Fruit fly (Drosophila melanogaster): Measurements from ENCODE around the gene CG7094.

The CG7094 gene

DNA sequence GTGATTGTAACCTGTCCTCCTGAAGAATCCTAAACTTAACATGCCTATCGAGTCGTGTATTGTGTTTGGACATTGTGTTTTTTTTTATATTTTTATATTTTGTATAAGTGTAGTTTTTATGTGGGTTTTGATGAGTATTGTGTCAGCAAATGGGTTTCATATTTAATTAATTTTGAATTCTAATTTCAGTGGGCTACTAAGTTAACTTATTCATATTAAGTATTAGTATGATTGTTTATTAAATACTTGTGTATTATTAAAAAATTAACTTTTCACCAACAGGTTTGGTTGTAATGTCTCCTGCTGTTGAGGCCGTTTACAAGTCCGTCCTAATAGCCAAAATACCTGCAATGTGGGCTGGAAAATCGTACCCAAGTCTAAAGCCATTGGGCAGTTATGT is 31.1 kb downstream of the CG7094 start, which contains the start of gene CG15143:
CG15143 (minus strand) TSS at position 101 of the 400 bp plus-strand sequence.
- TF ChIP-seq CG6276 (GFP tag; optimal IDR thresholded peaks at IDR 0.05) (no peak), Hr4 (GFP tag; optimal IDR thresholded peaks at IDR 0.05) (no peak), Eip78C (GFP tag) (no peak), CG8632 (GFP tag; optimal IDR thresholded peaks at IDR 0.05) (no peak), CG4318 (GFP tag; optimal IDR thresholded peaks at IDR 0.05) (no peak), svp (GFP tag) (no peak), CG3919 (GFP tag; optimal IDR thresholded peaks at IDR 0.05) (no peak), cyc (GFP tag; optimal IDR thresholded peaks at IDR 0.05) (no peak), dac (GFP tag; optimal IDR thresholded peaks at IDR 0.05) (no peak), CG6163 (GFP tag; IDR thresholded peaks at IDR 0.05) (no peak)

DNA sequence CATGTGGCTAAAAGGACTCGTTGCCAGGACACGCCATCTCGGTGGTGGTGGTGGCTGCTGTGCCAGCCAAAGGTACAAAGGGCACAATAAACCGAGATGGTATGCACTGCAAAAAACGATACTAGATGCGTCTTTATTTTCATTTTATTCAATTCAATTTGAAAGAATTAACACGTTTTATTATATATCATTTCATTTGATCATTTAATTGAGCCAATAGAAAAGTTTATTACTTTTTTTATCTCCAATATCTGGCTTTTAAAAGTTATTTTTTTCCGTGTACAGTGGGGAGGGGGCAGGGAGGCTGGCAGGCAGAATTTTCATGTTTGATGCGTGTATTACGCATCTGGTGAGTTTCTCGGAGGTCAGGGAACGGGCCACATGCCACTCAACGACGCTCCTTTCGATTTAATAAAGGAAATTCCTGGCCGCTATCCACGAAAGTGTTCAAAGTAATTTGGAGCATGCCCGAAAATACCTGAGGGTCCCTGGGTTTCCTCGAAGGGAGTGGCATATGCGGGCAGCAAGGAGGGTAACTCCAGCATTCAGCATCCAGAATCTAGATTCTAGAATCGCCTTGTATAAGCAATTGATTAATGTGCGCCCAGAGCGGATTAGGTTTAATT is 41.4 kb downstream of the CG7094 start:
- no peak for TF ChIP-seq Eip93F (GFP tag; optimal IDR thresholded peaks at IDR 0.05)
- TF ChIP-seq fkh (GFP tag; optimal IDR thresholded peaks at IDR 0.05): no peak
- no peak for TF ChIP-seq Sox14 (GFP tag; optimal IDR thresholded peaks at IDR 0.05)
- TF ChIP-seq acj6 (GFP tag; optimal IDR thresholded peaks at IDR 0.05): peak; percentile 46
- no peak for TF ChIP-seq Eip78C (GFP tag)
- TF ChIP-seq CG3919 (GFP tag; optimal IDR thresholded peaks at IDR 0.05): peak; percentile 39
- peak; percentile 67 for TF ChIP-seq Met (GFP tag; optimal IDR thresholded peaks at IDR 0.05)
- TF ChIP-seq CG31627 (GFP tag; optimal IDR thresholded peaks at IDR 0.05): peak; percentile 60
- TF ChIP-seq Blimp-1 (GFP tag; optimal IDR thresholded peaks at IDR 0.05): peak; percentile 14
- peak; percentile 1 for TF ChIP-seq CG11902 (GFP tag; optimal IDR thresholded peaks at IDR 0.05)
- TF ChIP-seq CG34406 (GFP tag; optimal IDR thresholded peaks at IDR 0.05): peak; percentile 38
- TF ChIP-seq CG6276 (GFP tag; optimal IDR thresholded peaks at IDR 0.05): no peak
- no peak for TF ChIP-seq esn (GFP tag; optimal IDR thresholded peaks at IDR 0.05)
- peak; percentile 33 for TF ChIP-seq pdm3 (GFP tag; optimal IDR thresholded peaks at IDR 0.05)
- no peak for TF ChIP-seq topi (GFP tag; optimal IDR thresholded peaks at IDR 0.05)
- peak; percentile 19 for TF ChIP-seq CG8319 (GFP tag; optimal IDR thresholded peaks at IDR 0.05)
- peak; percentile 44 for TF ChIP-seq achi (GFP tag; optimal IDR thresholded peaks at IDR 0.05)
- peak; percentile 57 for TF ChIP-seq Hr39 (GFP tag; optimal IDR thresholded peaks at IDR 0.05)
- no peak for TF ChIP-seq Hr4 (GFP tag; optimal IDR thresholded peaks at IDR 0.05)
- TF ChIP-seq dac (GFP tag; optimal IDR thresholded peaks at IDR 0.05): no peak
- no peak for TF ChIP-seq CG11294 (GFP tag; IDR thresholded peaks at IDR 0.05)
- TF ChIP-seq spab (GFP tag; optimal IDR thresholded peaks at IDR 0.05): peak; percentile 22
- peak; percentile 63 for TF ChIP-seq Smox (GFP tag; optimal IDR thresholded peaks at IDR 0.05)
- no peak for TF ChIP-seq CG8119 (GFP tag; IDR thresholded peaks at IDR 0.05)
- TF ChIP-seq ss (GFP tag; optimal IDR thresholded peaks at IDR 0.05): peak in 1 of 2 experiments; percentile 55
- TF ChIP-seq net (GFP tag; optimal IDR thresholded peaks at IDR 0.05): no peak
- TF ChIP-seq CG9139 (GFP tag; optimal IDR thresholded peaks at IDR 0.05): peak; percentile 7
- peak; percentile 46 for TF ChIP-seq CG8632 (GFP tag; optimal IDR thresholded peaks at IDR 0.05)
- no peak for TF ChIP-seq Hr38 (GFP tag; optimal IDR thresholded peaks at IDR 0.05)
- TF ChIP-seq OdsH (GFP tag; optimal IDR thresholded peaks at IDR 0.05): peak; percentile 52
- TF ChIP-seq CG10669 (GFP tag; optimal IDR thresholded peaks at IDR 0.05): peak; percentile 53
- peak; percentile 43 for TF ChIP-seq Sox102F (GFP tag; optimal IDR thresholded peaks at IDR 0.05)
- TF ChIP-seq CG32006 (GFP tag; optimal IDR thresholded peaks at IDR 0.05): peak; percentile 9
- no peak for TF ChIP-seq CG1621 (tag; optimal IDR thresholded peaks at IDR 0.05)
- no peak for TF ChIP-seq Ets96B (tag; optimal IDR thresholded peaks at IDR 0.05)
- TF ChIP-seq vri (GFP tag; optimal IDR thresholded peaks at IDR 0.05): peak; percentile 40
- TF ChIP-seq Ets21C (GFP tag; optimal IDR thresholded peaks at IDR 0.05): peak; percentile 38
- no peak for TF ChIP-seq CG4318 (GFP tag; optimal IDR thresholded peaks at IDR 0.05)
- peak; percentile 58 for TF ChIP-seq lz (GFP tag; optimal IDR thresholded peaks at IDR 0.05)
- no peak for TF ChIP-seq CG6854 (GFP tag; optimal IDR thresholded peaks at IDR 0.05)
- TF ChIP-seq Sox15 (GFP tag; optimal IDR thresholded peaks at IDR 0.05): peak; percentile 3
- TF ChIP-seq CG15336 (GFP tag; IDR thresholded peaks at IDR 0.05): no peak
- no peak for TF ChIP-seq CG3032 (tag; optimal IDR thresholded peaks at IDR 0.05)
- peak; percentile 53 for TF ChIP-seq CG6808 (GFP tag; optimal IDR thresholded peaks at IDR 0.05)
- TF ChIP-seq CG10631 (GFP tag; optimal IDR thresholded peaks at IDR 0.05): peak; percentile 27
- peak; percentile 56 for TF ChIP-seq CG6792 (GFP tag; optimal IDR thresholded peaks at IDR 0.05)

Measured in whole organism, prepupa.